Fruit fly (Drosophila melanogaster) whole organism, embryonic: ENCODE results near the gene CG7685.

ENCODE experiments used
- Atf-2 ChIP-seq: fragments of 200-800 bp; sonication (Bioruptor generic); optimal IDR thresholded peaks from 2 replicates; lab custom pipeline; 2016; ENCODE audit warnings: missing biosample characterization, missing genetic modification characterization
- BEAF-32 ChIP-seq: fragments of 200-800 bp; sonication (Bioruptor generic); optimal IDR thresholded peaks from 3 replicates; lab custom pipeline; 2017; ENCODE audit warnings: missing biosample characterization, missing genetic modification characterization, mild to moderate bottlenecking, moderate library complexity, missing genetic modification reagents
- CG10565 ChIP-seq: fragments of 200-800 bp; sonication (Bioruptor generic); optimal IDR thresholded peaks from 3 replicates; lab custom pipeline; 2016; ENCODE audit warnings: missing biosample characterization, mild to moderate bottlenecking, missing genetic modification characterization
- CG10979 ChIP-seq: fragments of 200-800 bp; sonication (Bioruptor generic); optimal IDR thresholded peaks from 2 replicates; lab custom pipeline; 2018; ENCODE audit warnings: missing biosample characterization, mild to moderate bottlenecking, missing genetic modification characterization, moderate library complexity
- CG11247 ChIP-seq: fragments of 200-800 bp; sonication (Bioruptor generic); IDR thresholded peaks from 2 replicates; pipeline ENCODE4 v1.3.6; 2022; ENCODE audit warnings: missing biosample characterization, missing genetic modification characterization
- CG11398 ChIP-seq: fragments of 200-800 bp; sonication (Bioruptor generic); optimal IDR thresholded peaks from 2 replicates; lab custom pipeline; 2016; ENCODE audit warnings: missing biosample characterization, missing genetic modification characterization
- CG11696 ChIP-seq: fragments of 200-800 bp; sonication (Bioruptor generic); IDR thresholded peaks from 2 replicates; pipeline ENCODE4 v1.3.6; 2022; ENCODE audit warnings: missing biosample characterization, missing genetic modification characterization
- CG14441 ChIP-seq: fragments of 200-800 bp; sonication (Bioruptor generic); IDR thresholded peaks from 2 replicates; pipeline ENCODE4 v1.3.6; 2022; ENCODE audit warnings: missing biosample characterization, missing genetic modification characterization
- CG14710 ChIP-seq: fragments of 200-800 bp; sonication (Bioruptor generic); optimal IDR thresholded peaks from 3 replicates; lab custom pipeline; 2019; ENCODE audit warnings: missing biosample characterization, mild to moderate bottlenecking, missing genetic modification characterization, moderate library complexity
- CG15011 ChIP-seq: fragments of 200-800 bp; sonication (Bioruptor generic); optimal IDR thresholded peaks from 3 replicates; lab custom pipeline; 2018; ENCODE audit warnings: missing biosample characterization, mild to moderate bottlenecking, missing genetic modification characterization
- CG1647 ChIP-seq: fragments of 200-800 bp; sonication (Bioruptor generic); optimal IDR thresholded peaks from 3 replicates; lab custom pipeline; 2016; ENCODE audit warnings: missing biosample characterization, missing genetic modification characterization
- CG16779 ChIP-seq: fragments of 200-800 bp; sonication (Bioruptor generic); IDR thresholded peaks from 2 replicates; pipeline ENCODE4 v1.3.6; 2022; ENCODE audit warnings: missing biosample characterization, missing genetic modification characterization
- CG17186 ChIP-seq: fragments of 200-800 bp; sonication (Bioruptor generic); optimal IDR thresholded peaks from 3 replicates; lab custom pipeline; 2017; ENCODE audit warnings: missing biosample characterization, missing genetic modification reagents, missing genetic modification characterization
- CG17568 ChIP-seq: fragments of 200-800 bp; sonication (Bioruptor generic); optimal IDR thresholded peaks from 2 replicates; lab custom pipeline; 2018; ENCODE audit warnings: missing biosample characterization, mild to moderate bottlenecking, missing genetic modification characterization, moderate library complexity
- CG17829 ChIP-seq: fragments of 200-800 bp; optimal IDR thresholded peaks from 2 replicates; lab custom pipeline; 2019; ENCODE audit warnings: missing biosample characterization, mild to moderate bottlenecking, missing genetic modification characterization, moderate library complexity
- CG2678 ChIP-seq: fragments of 200-800 bp; sonication (Bioruptor generic); optimal IDR thresholded peaks from 3 replicates; lab custom pipeline; 2019; ENCODE audit warnings: missing biosample characterization, mild to moderate bottlenecking, missing genetic modification characterization, moderate library complexity
- CG30020 ChIP-seq: fragments of 200-800 bp; optimal IDR thresholded peaks from 2 replicates; lab custom pipeline; 2019; ENCODE audit warnings: missing biosample characterization, mild to moderate bottlenecking, missing genetic modification characterization, moderate library complexity
- CG32772 ChIP-seq: fragments of 200-800 bp; sonication (Bioruptor generic); IDR thresholded peaks from 2 replicates; pipeline ENCODE4 v1.3.6; 2022; ENCODE audit warnings: missing biosample characterization, missing genetic modification characterization
- CG33557 ChIP-seq: fragments of 200-800 bp; sonication (Bioruptor generic); optimal IDR thresholded peaks from 2 replicates; lab custom pipeline; 2019; ENCODE audit warnings: missing biosample characterization, mild to moderate bottlenecking, missing genetic modification characterization, moderate library complexity
- CG3995 ChIP-seq: fragments of 200-800 bp; sonication (Bioruptor generic); optimal IDR thresholded peaks from 3 replicates; lab custom pipeline; 2016; ENCODE audit warnings: missing biosample characterization, missing genetic modification characterization
- CG4360 ChIP-seq: fragments of 200-800 bp; sonication (Bioruptor generic); IDR thresholded peaks from 2 replicates; pipeline ENCODE4 v1.3.6; 2022; ENCODE audit warnings: missing biosample characterization, missing genetic modification characterization
- CG6654 ChIP-seq: fragments of 200-800 bp; sonication (Bioruptor generic); optimal IDR thresholded peaks from 2 replicates; lab custom pipeline; 2017; ENCODE audit warnings: missing biosample characterization, mild to moderate bottlenecking, missing genetic modification characterization
- CG6683 ChIP-seq: fragments of 200-800 bp; sonication (Bioruptor generic); optimal IDR thresholded peaks from 2 replicates; lab custom pipeline; 2017; ENCODE audit warnings: missing biosample characterization, mild to moderate bottlenecking, missing genetic modification characterization, missing genetic modification reagents
- CG6791 ChIP-seq: fragments of 200-800 bp; sonication (Bioruptor generic); IDR thresholded peaks from 3 replicates; pipeline ENCODE4 v1.3.6; 2022; ENCODE audit warnings: missing biosample characterization, missing genetic modification characterization; ENCODE audit not compliant: partially characterized antibody
- CG7271 ChIP-seq: fragments of 200-800 bp; sonication (Bioruptor generic); optimal IDR thresholded peaks from 2 replicates; lab custom pipeline; 2018; ENCODE audit warnings: missing biosample characterization, mild to moderate bottlenecking, missing genetic modification characterization, moderate library complexity
- CG7786 ChIP-seq: fragments of 200-800 bp; sonication (Bioruptor generic); optimal IDR thresholded peaks from 2 replicates; lab custom pipeline; 2016; ENCODE audit warnings: missing biosample characterization, missing genetic modification characterization
- CG8089 ChIP-seq: fragments of 200-800 bp; sonication (Bioruptor generic); optimal IDR thresholded peaks from 3 replicates; lab custom pipeline; 2016; ENCODE audit warnings: missing biosample characterization, missing genetic modification characterization
- CG9876 ChIP-seq: fragments of 200-800 bp; sonication (Bioruptor generic); optimal IDR thresholded peaks from 2 replicates; lab custom pipeline; 2016; ENCODE audit warnings: missing biosample characterization, missing genetic modification characterization
- CTCF ChIP-seq: fragments of 200-800 bp; sonication (Bioruptor generic); optimal IDR thresholded peaks from 2 replicates; lab custom pipeline; 2017; ENCODE audit warnings: missing biosample characterization, mild to moderate bottlenecking, missing genetic modification characterization, moderate library complexity
- Dad ChIP-seq: fragments of 200-800 bp; sonication (Bioruptor generic); optimal IDR thresholded peaks from 3 replicates; lab custom pipeline; 2016; ENCODE audit warnings: missing biosample characterization, missing genetic modification characterization
- HHEX ChIP-seq: fragments of 200-800 bp; sonication (Bioruptor generic); optimal IDR thresholded peaks from 3 replicates; lab custom pipeline; 2017; ENCODE audit warnings: missing biosample characterization, mild to moderate bottlenecking, missing genetic modification characterization, missing genetic modification reagents
- MTF-1 ChIP-seq: fragments of 200-800 bp; sonication (Bioruptor generic); optimal IDR thresholded peaks from 2 replicates; lab custom pipeline; 2018; ENCODE audit warnings: missing biosample characterization, mild to moderate bottlenecking, missing genetic modification characterization, borderline replicate concordance
- Nf-YA ChIP-seq: fragments of 200-800 bp; sonication (Bioruptor generic); IDR thresholded peaks from 2 replicates; pipeline ENCODE4 v1.3.6; 2022; ENCODE audit warnings: missing biosample characterization, missing genetic modification characterization
- Optix ChIP-seq: fragments of 200-800 bp; sonication (Bioruptor generic); IDR thresholded peaks from 3 replicates; pipeline ENCODE4 v1.3.6; 2022; ENCODE audit warnings: missing biosample characterization, missing genetic modification characterization
- Ravus ChIP-seq: fragments of 200-800 bp; sonication (Bioruptor generic); IDR thresholded peaks from 2 replicates; pipeline ENCODE4 v1.3.6; 2022; ENCODE audit warnings: missing biosample characterization, missing genetic modification characterization
- Ssrp ChIP-seq: fragments of 200-800 bp; sonication (Bioruptor generic); optimal IDR thresholded peaks from 2 replicates; lab custom pipeline; 2018; ENCODE audit warnings: missing biosample characterization, mild to moderate bottlenecking, missing genetic modification characterization, moderate library complexity
- amos ChIP-seq: fragments of 200-800 bp; sonication (Bioruptor generic); IDR thresholded peaks from 2 replicates; pipeline ENCODE4 v1.3.6; 2022; ENCODE audit warnings: missing biosample characterization, missing genetic modification characterization; ENCODE audit not compliant: partially characterized antibody
- bbx ChIP-seq: fragments of 200-800 bp; sonication (Bioruptor generic); IDR thresholded peaks from 2 replicates; pipeline ENCODE4 v1.3.6; 2022; ENCODE audit warnings: missing biosample characterization, missing genetic modification characterization; ENCODE audit not compliant: partially characterized antibody
- br ChIP-seq: fragments of >200 bp; optimal IDR thresholded peaks from 2 replicates; lab custom pipeline; 2017
- chm ChIP-seq: fragments of 200-800 bp; sonication (Bioruptor generic); IDR thresholded peaks from 2 replicates; pipeline ENCODE4 v1.3.6; 2022; ENCODE audit warnings: missing biosample characterization, missing genetic modification characterization
- corto ChIP-seq: fragments of 200-800 bp; sonication (Bioruptor generic); optimal IDR thresholded peaks from 2 replicates; lab custom pipeline; 2016; ENCODE audit warnings: missing biosample characterization, mild to moderate bottlenecking, missing genetic modification characterization, moderate library complexity
- crol ChIP-seq: fragments of 200-800 bp; sonication (Bioruptor generic); IDR thresholded peaks from 2 replicates; pipeline ENCODE4 v1.3.6; 2022; ENCODE audit warnings: missing biosample characterization, missing genetic modification characterization
- fru ChIP-seq: fragments of >200 bp; optimal IDR thresholded peaks from 2 replicates; lab custom pipeline; 2017
- grau ChIP-seq: fragments of 200-800 bp; optimal IDR thresholded peaks from 3 replicates; lab custom pipeline; 2019; ENCODE audit warnings: missing biosample characterization, mild to moderate bottlenecking, missing genetic modification characterization, moderate library complexity
- her ChIP-seq: fragments of 200-800 bp; sonication (Bioruptor generic); optimal IDR thresholded peaks from 2 replicates; lab custom pipeline; 2016; ENCODE audit warnings: missing biosample characterization, missing genetic modification characterization
- kah ChIP-seq: fragments of 200-800 bp; sonication (Bioruptor generic); optimal IDR thresholded peaks from 2 replicates; lab custom pipeline; 2018; ENCODE audit warnings: missing biosample characterization, mild to moderate bottlenecking, missing genetic modification characterization
- oc ChIP-seq: fragments of 200-800 bp; sonication (Bioruptor generic); optimal IDR thresholded peaks from 2 replicates; lab custom pipeline; 2018; ENCODE audit warnings: missing biosample characterization, mild to moderate bottlenecking, missing genetic modification characterization, moderate library complexity
- pnt ChIP-seq: fragments of 200-800 bp; sonication (Bioruptor generic); optimal IDR thresholded peaks from 3 replicates; lab custom pipeline; 2016; ENCODE audit warnings: missing biosample characterization, missing genetic modification characterization
- psq ChIP-seq: fragments of 200-800 bp; sonication (Bioruptor generic); optimal IDR thresholded peaks from 2 replicates; lab custom pipeline; 2017; ENCODE audit warnings: missing biosample characterization, missing genetic modification characterization
- run ChIP-seq: fragments of 200-800 bp; sonication (Bioruptor generic); optimal IDR thresholded peaks from 3 replicates; lab custom pipeline; 2018; ENCODE audit warnings: missing biosample characterization, mild to moderate bottlenecking, missing genetic modification characterization
- ssp ChIP-seq: fragments of 200-800 bp; sonication (Bioruptor generic); IDR thresholded peaks from 2 replicates; pipeline ENCODE4 v1.3.6; 2022; ENCODE audit warnings: missing biosample characterization, missing genetic modification characterization
- vfl ChIP-seq: fragments of 200-800 bp; sonication (Bioruptor generic); optimal IDR thresholded peaks from 2 replicates; lab custom pipeline; 2016; ENCODE audit warnings: missing biosample characterization, missing genetic modification characterization

Gene CG7685

dm6 chr3R:18365978-18366643, 38.6 kb upstream of the CG7685 start, which contains the start of the genes WRNexo and Nup43 (continued):
- TF ChIP-seq CG7786 (no peak), CG11398 (no peak), oc (tag; lab: Kevin White, UChicago) (no peak), CG7271 (tag; lab: Kevin White, UChicago) (no peak), CG32772 (GFP tag; lab: Robert Waterston, UW) (peak; percentile 34; the same call in 1 of the 2 replicates), Dad (peak; percentile 1), Ravus (GFP tag; lab: Robert Waterston, UW) (no peak), kah (GFP tag; lab: Kevin White, UChicago) (no peak), CG10565 (GFP tag; lab: Kevin White, UChicago) (no peak), CG6791 (no peak), CG14710 (tag; lab: Kevin White, UChicago) (peak; percentile 51), amos (no peak), Atf-2 (GFP tag; lab: Kevin White, UChicago) (no peak), pnt (GFP tag; lab: Kevin White, UChicago) (peak; percentile 13), CG6683 (GFP tag; lab: Kevin White, UChicago) (no peak), Ssrp (no peak), CG16779 (GFP tag; lab: Robert Waterston, UW) (no peak), MTF-1 (GFP tag; lab: Kevin White, UChicago) (no peak), CG3995 (GFP tag; lab: Kevin White, UChicago) (peak; percentile 28), CG9876 (GFP tag; lab: Kevin White, UChicago) (no peak), BEAF-32 (peak; percentile 37), Nf-YA (GFP tag; lab: Robert Waterston, UW) (no peak), br (no peak), fru (lab: Kevin White, UChicago) (no peak), HHEX (no peak), CG14441 (GFP tag; lab: Robert Waterston, UW) (peak; percentile 21; the same call in 1 of the 2 replicates), ssp (GFP tag; lab: Robert Waterston, UW) (peak; percentile 33; the same call in 1 of the 2 replicates), Optix (GFP tag; lab: Robert Waterston, UW) (no peak), CG30020 (tag; lab: Kevin White, UChicago) (peak; percentile 72), CG1647 (GFP tag; lab: Kevin White, UChicago) (peak; percentile 11), CG11247 (GFP tag; lab: Robert Waterston, UW) (no peak), CG8089 (GFP tag; lab: Kevin White, UChicago) (no peak), her (no peak), corto (GFP tag; lab: Kevin White, UChicago) (no peak), psq (GFP tag; lab: Kevin White, UChicago) (no peak), CG17568 (GFP tag; lab: Kevin White, UChicago) (no peak), bbx (no peak), CG2678 (tag; lab: Kevin White, UChicago) (no peak), CG17829 (peak; percentile 45), vfl (GFP tag; lab: Kevin White, UChicago) (peak; percentile 2), run (tag; lab: Kevin White, UChicago) (no peak), CG6654 (GFP tag; lab: Kevin White, UChicago) (no peak), CG10979 (tag; lab: Kevin White, UChicago) (peak; percentile 9), crol (GFP tag; lab: Robert Waterston, UW) (no peak), CG15011 (no peak), CG33557 (no peak), CTCF (no peak), CG17186 (GFP tag; lab: Kevin White, UChicago) (no peak), chm (GFP tag; lab: Robert Waterston, UW) (no peak), CG11696 (GFP tag; lab: Robert Waterston, UW) (no peak), grau (peak; percentile 52), CG4360 (GFP tag; lab: Robert Waterston, UW) (no peak)
